Fruit fly (Drosophila melanogaster) whole organism, wandering third instar larva: Measurements from ENCODE around the gene CG11760.

Experiments used
- CG32264 ChIP-seq: fragments of 200-800 bp; sonication (Bioruptor generic); optimal IDR thresholded peaks from 2 replicates; lab custom pipeline; 2016; ENCODE audit warnings: missing biosample characterization, missing genetic modification characterization
- CG9705 ChIP-seq: fragments of 200-800 bp; sonication (Bioruptor generic); optimal IDR thresholded peaks from 2 replicates; lab custom pipeline; 2018; ENCODE audit warnings: missing biosample characterization, mild to moderate bottlenecking, missing genetic modification characterization
- CrebA ChIP-seq: fragments of 200-800 bp; sonication (Bioruptor generic); optimal IDR thresholded peaks from 2 replicates; lab custom pipeline; 2016; ENCODE audit warnings: missing biosample characterization, mild to moderate bottlenecking, missing genetic modification characterization, borderline replicate concordance
- Dif ChIP-seq: fragments of 200-275, 200-300 bp; sonication (Bioruptor generic); optimal IDR thresholded peaks from 2 replicates; lab custom pipeline; 2018; ENCODE audit warnings: missing biosample characterization, missing genetic modification characterization; ENCODE audit not compliant: partially characterized antibody
- GATAd ChIP-seq: sonication (Bioruptor generic); optimal IDR thresholded peaks from 2 replicates; lab custom pipeline; 2016; ENCODE audit warnings: missing biosample characterization, missing genetic modification characterization
- HLH106 ChIP-seq: fragments of 200-800 bp; optimal IDR thresholded peaks from 3 replicates; lab custom pipeline; 2019; ENCODE audit warnings: missing biosample characterization, mild to moderate bottlenecking, missing genetic modification characterization, moderate library complexity
- Hnf4 ChIP-seq: fragments of 200-800 bp; sonication (Bioruptor generic); optimal IDR thresholded peaks from 2 replicates; lab custom pipeline; 2016; ENCODE audit warnings: missing biosample characterization, mild to moderate bottlenecking, missing genetic modification characterization
- Hr78 ChIP-seq: fragments of >200 bp; optimal IDR thresholded peaks from 2 replicates; lab custom pipeline; 2017; ENCODE audit warnings: missing biosample characterization, missing genetic modification characterization
- Jra ChIP-seq: sonication (Bioruptor generic); optimal IDR thresholded peaks from 2 replicates; lab custom pipeline; 2016; ENCODE audit warnings: missing biosample characterization, missing genetic modification characterization
- Mio ChIP-seq: sonication (Bioruptor generic); optimal IDR thresholded peaks from 2 replicates; lab custom pipeline; 2016; ENCODE audit warnings: missing biosample characterization, missing genetic modification characterization
- Myc ChIP-seq: fragments of >200 bp; optimal IDR thresholded peaks from 2 replicates; lab custom pipeline; 2017
- N ChIP-seq: fragments of >200 bp; optimal IDR thresholded peaks from 2 replicates; lab custom pipeline; 2018; ENCODE audit warnings: missing biosample characterization, missing external identifiers, missing genetic modification characterization
- Rel ChIP-seq, 2 experiments: fragments of 200-800 bp; sonication (Bioruptor generic) in 1 of 2; optimal IDR thresholded peaks; 2 replicates in 1 of 2; 3 replicates in 1 of 2; lab custom pipeline; 2016 to 2019; ENCODE audit warnings: mild to moderate bottlenecking in 2 of 2, missing biosample characterization in 2 of 2, missing genetic modification characterization in 2 of 2, moderate library complexity in 1 of 2
- Sp1 ChIP-seq: fragments of 200-800 bp; sonication (Bioruptor generic); optimal IDR thresholded peaks from 3 replicates; lab custom pipeline; 2019; ENCODE audit warnings: missing biosample characterization, mild to moderate bottlenecking, missing genetic modification characterization, moderate library complexity
- Vsx2 ChIP-seq: fragments of 200-300, 225-300 bp; sonication (Bioruptor generic); optimal IDR thresholded peaks from 2 replicates; lab custom pipeline; 2018; ENCODE audit warnings: missing biosample characterization, missing genetic modification characterization; ENCODE audit not compliant: partially characterized antibody
- br ChIP-seq: fragments of 200-800 bp; sonication (Bioruptor generic); optimal IDR thresholded peaks from 2 replicates; lab custom pipeline; 2016; ENCODE audit warnings: missing biosample characterization, missing genetic modification characterization
- brk ChIP-seq: fragments of 200-800 bp; sonication (Bioruptor generic); optimal IDR thresholded peaks from 2 replicates; lab custom pipeline; 2016; ENCODE audit warnings: missing biosample characterization, mild to moderate bottlenecking, missing genetic modification characterization
- dl ChIP-seq, 2 experiments: fragments of 175-275, 200-275 bp in 1 of 2; fragments of 200-275 bp in 1 of 2; sonication (Bioruptor generic); optimal IDR thresholded peaks; lab custom pipeline; 2018; ENCODE audit warnings: mild to moderate bottlenecking in 2 of 2, missing biosample characterization in 2 of 2, missing genetic modification characterization in 2 of 2, moderate library complexity in 2 of 2; ENCODE audit not compliant: partially characterized antibody in 2 of 2, insufficient read depth in 1 of 2
- dsf ChIP-seq: sonication (Bioruptor generic); optimal IDR thresholded peaks from 2 replicates; lab custom pipeline; 2016; ENCODE audit warnings: missing biosample characterization, missing genetic modification characterization, borderline replicate concordance
- ey ChIP-seq: fragments of 200-800 bp; sonication (Bioruptor generic); optimal IDR thresholded peaks from 2 replicates; lab custom pipeline; 2016; ENCODE audit warnings: missing biosample characterization, missing genetic modification characterization
- foxo ChIP-seq, 2 experiments: fragments of 200-800 bp; sonication (Bioruptor generic); optimal IDR thresholded peaks; 2 replicates in 1 of 2; 3 replicates in 1 of 2; lab custom pipeline; 2016 to 2017; ENCODE audit warnings: missing biosample characterization in 2 of 2, missing genetic modification characterization in 2 of 2
- fru ChIP-seq: fragments of 200-800 bp; sonication (Bioruptor generic); optimal IDR thresholded peaks from 3 replicates; lab custom pipeline; 2016; ENCODE audit warnings: missing biosample characterization, mild to moderate bottlenecking, missing genetic modification characterization
- h ChIP-seq: fragments of 200-800 bp; sonication (Bioruptor generic); optimal IDR thresholded peaks from 3 replicates; lab custom pipeline; 2016; ENCODE audit warnings: missing biosample characterization, mild to moderate bottlenecking, missing genetic modification characterization
- lola ChIP-seq: fragments of >200 bp; optimal IDR thresholded peaks from 2 replicates; lab custom pipeline; 2017; ENCODE audit warnings: missing biosample characterization, missing genetic modification characterization
- pan ChIP-seq: fragments of >200 bp; optimal IDR thresholded peaks from 2 replicates; lab custom pipeline; 2017
- sage ChIP-seq: fragments of 200-800 bp; sonication (Bioruptor generic); optimal IDR thresholded peaks from 2 replicates; lab custom pipeline; 2016; ENCODE audit warnings: missing biosample characterization, mild to moderate bottlenecking, missing genetic modification characterization
- sv ChIP-seq: fragments of 200-800 bp; sonication (Bioruptor generic); optimal IDR thresholded peaks from 3 replicates; lab custom pipeline; 2016; ENCODE audit warnings: missing biosample characterization, missing genetic modification characterization
- tai ChIP-seq: sonication (Bioruptor generic); optimal IDR thresholded peaks from 2 replicates; lab custom pipeline; 2016; ENCODE audit warnings: missing biosample characterization, missing genetic modification characterization
- usp ChIP-seq: fragments of >200 bp; optimal IDR thresholded peaks from 2 replicates; lab custom pipeline; 2017; ENCODE audit warnings: missing biosample characterization, missing genetic modification characterization

Gene CG11760

DNA sequence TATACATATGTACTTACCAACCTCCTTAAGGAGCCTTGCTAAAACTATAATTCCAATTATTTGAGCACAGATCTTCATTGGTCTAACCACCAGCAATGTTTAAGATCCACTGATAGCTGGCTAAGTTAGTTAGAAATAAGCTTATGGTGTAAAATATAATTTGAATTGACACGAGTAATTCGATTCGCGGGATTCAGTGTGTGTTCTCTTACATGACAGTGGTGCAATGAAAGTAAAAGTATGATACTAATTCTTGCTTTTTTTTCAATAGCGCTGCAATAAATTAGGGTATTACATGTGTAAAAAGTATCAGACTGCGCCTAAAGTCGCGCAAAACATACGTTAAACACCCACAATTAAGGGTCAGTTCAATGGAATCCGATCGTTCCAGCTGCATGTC, 39.1 kb upstream of the CG11760 start, which contains the start of gene CG33325:
TSS of gene CG33325 (minus strand) at position 101 of the 400 bp plus-strand sequence.
- TF ChIP-seq br (no peak), CG32264 (no peak), Myc (lab: Kevin White, UChicago) (no peak), dsf (GFP tag; lab: Kevin White, UChicago) (no peak), foxo (GFP tag; optimal IDR thresholded peaks at IDR 0.05; lab: Kevin White, UChicago) (no peak), Vsx2 (GFP tag; lab: Kevin White, UChicago) (no peak), sage (GFP tag; lab: Kevin White, UChicago) (no peak), ey (GFP tag; lab: Kevin White, UChicago) (no peak)

DNA sequence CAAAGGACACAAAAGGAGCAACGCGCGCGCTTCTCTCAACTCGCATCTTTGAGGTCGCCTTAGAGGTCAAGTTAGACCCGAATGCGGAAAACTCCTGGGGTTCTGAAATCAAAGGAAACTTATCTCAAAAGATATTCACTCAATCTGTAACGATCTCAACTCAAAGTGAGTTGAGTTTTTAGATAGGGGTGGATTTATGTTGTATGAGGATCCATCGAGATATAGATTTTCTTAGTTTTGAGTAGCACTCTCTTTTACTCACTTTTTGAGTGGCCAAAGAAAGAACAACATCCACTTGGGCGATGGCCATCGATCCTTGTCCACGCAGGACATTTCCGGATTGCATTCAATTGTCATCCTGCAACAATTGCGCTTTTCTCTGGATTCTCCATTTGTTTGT, 38.4 kb upstream of the CG11760 start:
- TF ChIP-seq N (no peak), HLH106 (tag; lab: Kevin White, UChicago) (no peak), Dif (GFP tag; lab: Kevin White, UChicago) (no peak), br (no peak), usp (GFP tag; lab: Kevin White, UChicago) (no peak), GATAd (GFP tag; lab: Kevin White, UChicago) (no peak), h (GFP tag; lab: Kevin White, UChicago) (no peak), pan (lab: Kevin White, UChicago) (no peak), CG32264 (no peak), fru (no peak), Rel (GFP tag; optimal IDR thresholded peaks at IDR 0.05; lab: Kevin White, UChicago) (no peak), Rel (tag; optimal IDR thresholded peaks at IDR 0.05; lab: Kevin White, UChicago) (no peak)

- TF ChIP-seq sage (GFP tag; lab: Kevin White, UChicago) (no peak), sv (no peak), Myc (lab: Kevin White, UChicago) (no peak), dl (GFP tag; optimal IDR thresholded peaks at IDR 0.05; lab: Kevin White, UChicago; ENCODE audit: insufficient read depth in 1 of 2, partially characterized antibody in 2 of 2) (no peak), Rel (GFP tag; optimal IDR thresholded peaks at IDR 0.05; lab: Kevin White, UChicago) (no peak), Rel (tag; optimal IDR thresholded peaks at IDR 0.05; lab: Kevin White, UChicago) (no peak), Sp1 (GFP tag; lab: Kevin White, UChicago) (no peak), CG9705 (GFP tag; lab: Kevin White, UChicago) (no peak), Jra (GFP tag; lab: Kevin White, UChicago) (no peak), Dif (GFP tag; lab: Kevin White, UChicago) (no peak)
These were observed 35.7 kb upstream of the CG11760 start for dm6 chr3R:8683280-8683679.

DNA sequence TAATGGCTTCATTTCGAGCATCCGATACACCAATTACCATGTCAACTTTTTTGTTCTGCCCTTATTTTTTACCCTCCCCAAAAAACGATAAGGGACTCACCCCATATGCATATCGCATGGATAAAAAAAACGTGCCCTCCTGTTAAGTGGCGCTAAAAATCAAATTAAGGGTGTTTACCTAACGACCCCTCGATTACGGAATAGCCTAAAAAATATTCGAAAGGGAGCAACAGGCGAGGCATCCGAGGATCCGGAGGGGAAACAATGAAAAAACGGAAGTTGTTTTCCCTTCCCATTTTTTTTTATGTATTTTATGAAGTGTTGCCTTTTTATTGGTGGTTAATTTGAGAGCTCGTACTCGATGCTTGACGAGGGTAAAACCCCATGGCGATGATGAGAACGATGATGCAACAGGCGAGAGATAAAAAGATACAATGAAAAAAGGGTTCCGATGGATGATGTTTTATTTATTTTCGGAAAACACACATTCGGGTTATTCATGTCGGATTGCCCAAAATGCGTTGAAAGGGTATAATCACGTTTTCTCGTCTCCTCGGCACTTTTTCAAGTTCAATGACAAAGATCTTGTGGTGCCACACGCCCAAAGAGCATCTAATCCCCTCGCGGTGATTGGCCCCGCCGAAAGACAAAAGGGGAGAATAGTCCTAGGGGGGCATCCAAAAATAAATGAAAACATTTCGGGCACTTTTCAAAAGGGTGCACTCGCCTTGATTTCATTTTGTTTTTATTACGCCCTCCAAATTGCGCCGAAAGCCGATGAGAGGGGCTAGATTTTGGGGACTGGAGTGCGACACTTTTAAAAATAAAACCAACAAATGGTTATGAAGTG, 34.4 kb upstream of the CG11760 start, which contains the start of gene CG44227:
TSS of gene CG44227 (minus strand) at position 849 of the 850 bp plus-strand sequence.
- no peak for TF ChIP-seq CrebA
- no peak for TF ChIP-seq CG32264
- TF ChIP-seq Dif (GFP tag; lab: Kevin White, UChicago) = no peak
- TF ChIP-seq dsf (GFP tag; lab: Kevin White, UChicago) = no peak
- TF ChIP-seq sv = no peak
- TF ChIP-seq pan (lab: Kevin White, UChicago) = no peak
- TF ChIP-seq Rel (GFP tag; optimal IDR thresholded peaks at IDR 0.05; lab: Kevin White, UChicago) = no peak
- no peak for TF ChIP-seq Rel (tag; optimal IDR thresholded peaks at IDR 0.05; lab: Kevin White, UChicago)
- TF ChIP-seq Mio (GFP tag; lab: Kevin White, UChicago) = no peak
- no peak for TF ChIP-seq Hr78
- TF ChIP-seq Myc (lab: Kevin White, UChicago) = no peak
- no peak for TF ChIP-seq foxo (GFP tag; optimal IDR thresholded peaks at IDR 0.05; lab: Kevin White, UChicago)
- no peak for TF ChIP-seq br
- no peak for TF ChIP-seq CG9705 (GFP tag; lab: Kevin White, UChicago)
- no peak for TF ChIP-seq Hnf4
- TF ChIP-seq lola = no peak
- TF ChIP-seq Sp1 (GFP tag; lab: Kevin White, UChicago) = no peak
- no peak for TF ChIP-seq sage (GFP tag; lab: Kevin White, UChicago)

DNA sequence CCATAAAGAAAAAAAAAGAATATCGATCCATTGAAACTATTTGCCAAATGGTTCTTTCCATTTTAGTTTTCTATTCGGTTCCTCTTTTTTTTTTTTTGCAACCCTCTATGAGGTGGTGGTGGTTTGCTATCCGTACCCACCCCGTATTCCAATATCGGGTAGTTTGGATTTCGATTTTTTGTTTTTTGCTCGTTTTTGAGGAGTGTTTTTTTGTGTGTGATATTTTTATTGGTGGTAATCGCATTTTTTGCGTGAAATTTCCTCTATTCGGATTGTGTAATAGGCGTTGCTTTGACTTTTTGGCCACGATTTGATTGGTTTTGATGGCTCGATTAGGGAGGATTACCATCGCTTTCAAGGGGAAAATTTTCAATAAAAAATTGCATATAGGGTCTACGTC, 32.6 kb upstream of the CG11760 start:
- TF ChIP-seq Mio (GFP tag; lab: Kevin White, UChicago) (no peak), tai (GFP tag; lab: Kevin White, UChicago) (no peak), Hnf4 (no peak), pan (lab: Kevin White, UChicago) (no peak), brk (GFP tag; lab: Kevin White, UChicago) (no peak)
- TF ChIP-seq, all 38 proteins: peak for 0
